Fruit fly (Drosophila melanogaster): ENCODE results near the gene meep.
"Not testable (repeated sequence)": the region's sequence is repeated elsewhere in the genome, so short reads cannot be mapped to it uniquely, and the experiment has no call there.

The meep gene

DNA sequence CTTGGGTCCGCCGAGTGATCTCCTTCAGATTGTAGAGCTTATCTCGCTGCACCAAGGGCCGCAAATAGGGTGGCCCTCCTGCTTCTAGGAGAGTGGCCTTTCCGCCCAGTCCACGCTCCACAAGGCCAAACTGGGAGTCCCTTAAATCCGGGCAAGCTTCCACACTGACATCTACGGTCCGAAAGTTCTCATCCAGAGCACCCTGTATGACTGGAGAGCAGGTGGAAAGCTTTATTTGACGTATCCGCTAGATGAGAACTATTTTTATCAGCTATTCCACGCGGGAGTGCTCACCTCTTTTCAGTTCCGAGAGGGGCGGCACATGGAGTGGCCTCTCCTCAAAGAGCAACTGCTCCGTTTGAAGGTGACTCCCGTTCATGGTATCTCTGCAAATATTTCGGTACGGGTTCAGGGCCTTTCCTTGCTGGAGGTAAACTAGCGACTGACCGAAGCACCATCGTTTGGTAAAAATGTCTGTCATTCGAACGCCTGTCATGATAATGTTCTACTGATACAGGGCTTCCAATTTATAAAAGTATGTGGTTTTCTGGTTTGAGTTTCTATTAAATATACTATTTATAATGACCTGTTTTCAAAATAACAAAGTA, at the start of gene meep:
Gene meep, minus strand, starts transcription at position 449 of the 608 bp plus-strand sequence.
- TF ChIP-seq CG8478 (optimal IDR thresholded peaks at IDR 0.05) (no peak), CTCF (optimal IDR thresholded peaks at IDR 0.05) (no peak)

DNA sequence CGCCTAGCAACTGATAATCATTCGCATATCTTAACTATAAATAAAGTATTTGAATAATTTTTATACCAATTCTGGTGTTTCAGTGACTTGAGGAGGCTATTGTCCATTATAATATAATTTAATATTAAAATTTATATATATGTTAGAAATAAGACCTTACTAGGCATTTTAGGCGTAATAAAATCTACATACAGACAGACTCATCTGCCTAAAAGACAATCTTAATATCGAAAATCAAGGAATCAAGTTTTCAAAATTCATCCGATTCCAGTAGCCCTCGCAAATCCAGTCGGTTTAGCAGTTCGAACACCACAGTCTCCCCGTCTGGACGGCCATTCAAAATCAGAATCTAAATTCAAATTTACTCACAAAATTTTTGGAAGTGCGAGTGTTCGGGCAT, 48.9 kb upstream of the meep start, which contains the start of the genes CG9130 and CG9133:
Gene CG9130, plus strand, starts transcription at position 301 of the 400 bp plus-strand sequence.
Gene CG9133, plus strand, starts transcription at position 301 of the 400 bp plus-strand sequence.
- TF ChIP-seq CG8478 (optimal IDR thresholded peaks at IDR 0.05) (no peak), CTCF (optimal IDR thresholded peaks at IDR 0.05) (no peak)

DNA sequence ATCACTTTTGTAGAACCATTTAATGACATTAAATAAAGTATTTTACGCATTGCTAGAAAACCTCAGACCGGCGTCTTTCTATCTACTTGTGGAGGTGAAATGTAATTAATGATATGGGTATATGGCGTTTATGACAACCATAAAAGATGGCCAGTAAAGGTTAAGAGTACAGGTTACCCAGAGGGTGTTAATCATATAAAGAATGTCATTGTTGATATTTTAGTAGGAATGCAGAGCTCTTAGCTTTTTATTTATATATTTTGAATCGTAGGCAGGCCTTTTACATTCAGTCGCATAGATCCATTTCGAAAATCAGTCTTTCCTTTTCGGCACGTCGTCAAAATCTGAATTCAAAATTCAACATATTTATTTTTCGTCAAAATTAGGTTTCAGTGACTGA, 47.6 kb upstream of the meep start, which contains the start of gene Bfc:
Gene Bfc, plus strand, starts transcription at position 301 of the 400 bp plus-strand sequence.
- TF ChIP-seq CG8478 (optimal IDR thresholded peaks at IDR 0.05) = no peak
- TF ChIP-seq CTCF (optimal IDR thresholded peaks at IDR 0.05) = no peak

DNA sequence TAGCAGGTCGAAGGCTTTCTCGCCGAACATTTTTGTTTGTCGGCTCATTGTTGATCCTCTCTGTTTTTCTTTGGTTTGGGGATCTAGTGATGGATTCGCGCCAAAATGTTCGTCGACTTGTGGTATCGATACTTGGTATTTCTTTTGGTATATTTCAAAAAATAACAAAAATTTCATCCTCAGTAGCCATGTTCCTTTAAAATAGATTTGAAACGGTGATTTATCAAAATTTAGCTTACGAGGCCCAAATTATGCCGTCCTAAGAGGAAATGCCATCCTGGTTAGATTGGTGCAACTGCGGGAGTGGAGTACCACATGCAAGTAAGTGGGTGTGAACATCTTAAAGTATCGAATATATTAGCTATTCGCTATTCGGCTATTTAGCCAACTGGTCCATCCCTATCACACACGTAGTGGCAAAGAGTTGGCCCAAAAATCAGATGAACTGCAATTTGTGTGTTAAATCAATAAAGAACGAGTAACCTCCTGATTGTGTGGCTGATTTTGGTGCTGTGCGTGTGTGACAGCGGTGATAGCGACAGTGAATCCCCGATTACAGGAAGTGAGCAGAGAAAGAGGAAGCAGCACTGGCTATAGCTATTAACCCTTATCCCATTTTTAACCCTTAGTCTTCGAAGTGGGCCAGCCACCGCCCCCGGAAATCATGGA, 44.9 kb upstream of the meep start, which contains the start of the genes Psf1 and Sac1:
Gene Psf1, minus strand, starts transcription at position 51 of the 669 bp plus-strand sequence.
Gene Sac1, plus strand, starts transcription at position 191 of the 669 bp plus-strand sequence.
- peak; percentile 8 to 30 for TF ChIP-seq CTCF (optimal IDR thresholded peaks at IDR 0.05)
- no peak for TF ChIP-seq CG8478 (optimal IDR thresholded peaks at IDR 0.05)

DNA sequence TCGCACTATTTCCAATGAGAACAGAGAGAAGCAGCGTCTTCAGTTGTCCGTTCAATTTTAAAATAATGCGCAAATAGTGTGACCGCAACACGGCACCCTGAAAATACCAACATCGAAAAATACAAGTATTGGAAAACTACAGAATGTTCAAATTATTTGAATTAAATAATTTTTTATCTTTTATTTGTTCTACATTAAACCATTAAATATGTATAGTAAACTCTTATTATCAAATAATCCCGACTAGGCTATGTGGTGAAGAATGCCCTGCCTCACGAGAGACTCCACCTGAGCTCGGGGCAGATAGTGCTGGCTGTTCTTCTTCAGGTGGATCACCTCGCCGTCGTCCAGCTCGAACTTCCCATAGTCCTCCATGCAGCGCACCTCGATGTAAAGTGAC, 44.0 kb upstream of the meep start, which contains the start of gene CG32318:
Gene CG32318, minus strand, starts transcription at position 101 of the 400 bp plus-strand sequence.
- TF ChIP-seq CG8478, CTCF (optimal IDR thresholded peaks at IDR 0.05): not testable (repeated sequence)

DNA sequence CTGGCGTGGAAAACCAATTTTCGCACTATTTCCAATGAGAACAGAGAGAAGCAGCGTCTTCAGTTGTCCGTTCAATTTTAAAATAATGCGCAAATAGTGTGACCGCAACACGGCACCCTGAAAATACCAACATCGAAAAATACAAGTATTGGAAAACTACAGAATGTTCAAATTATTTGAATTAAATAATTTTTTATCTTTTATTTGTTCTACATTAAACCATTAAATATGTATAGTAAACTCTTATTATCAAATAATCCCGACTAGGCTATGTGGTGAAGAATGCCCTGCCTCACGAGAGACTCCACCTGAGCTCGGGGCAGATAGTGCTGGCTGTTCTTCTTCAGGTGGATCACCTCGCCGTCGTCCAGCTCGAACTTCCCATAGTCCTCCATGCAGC, 43.0 kb upstream of the meep start, which contains the start of gene Klp61F:
Gene Klp61F, minus strand, starts transcription at position 101 of the 400 bp plus-strand sequence.
- not testable (repeated sequence) for TF ChIP-seq CG8478, CTCF (optimal IDR thresholded peaks at IDR 0.05)

DNA sequence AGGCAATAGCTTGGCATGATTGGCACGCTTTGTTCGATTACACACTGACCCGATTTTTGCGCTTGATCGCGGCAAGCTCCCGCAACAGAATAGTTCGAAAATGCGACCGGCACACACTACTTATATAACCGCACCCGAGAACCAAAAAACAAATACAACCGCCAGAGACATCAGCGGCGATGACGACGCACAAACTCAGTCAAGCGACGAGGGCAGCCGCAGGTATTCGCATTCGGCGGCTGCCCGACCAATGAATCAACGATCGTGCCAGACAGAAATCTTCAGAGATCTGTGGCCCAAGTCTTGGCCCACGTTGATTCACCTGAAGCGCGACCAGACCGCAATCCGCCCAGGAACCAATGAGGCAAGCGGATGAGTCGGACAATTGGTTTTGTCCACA, 35.4 kb upstream of the meep start, which contains the start of gene CG9192:
Gene CG9192, minus strand, starts transcription at position 101 of the 400 bp plus-strand sequence.
- no peak for TF ChIP-seq CTCF (optimal IDR thresholded peaks at IDR 0.05)
- no peak for TF ChIP-seq CG8478 (optimal IDR thresholded peaks at IDR 0.05)

DNA sequence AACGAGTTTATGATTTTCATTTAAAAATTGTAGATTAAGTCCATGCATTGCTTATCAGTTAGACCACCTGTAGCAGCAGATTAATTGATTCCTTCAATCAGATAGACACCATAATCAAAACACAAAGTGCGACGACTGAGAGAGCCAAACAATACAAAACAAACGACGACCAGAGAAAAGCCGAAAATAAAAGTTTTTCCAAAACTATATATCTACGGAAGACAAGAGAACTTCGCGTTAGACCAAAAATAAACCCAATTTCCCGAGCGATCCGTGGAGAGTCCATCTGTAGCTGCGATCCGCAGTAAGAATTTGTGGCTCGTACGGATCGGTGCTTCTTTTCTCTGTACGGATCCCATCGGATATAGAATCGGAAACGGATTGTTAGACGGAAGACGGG, 32.6 kb upstream of the meep start, which contains the start of gene galene:
Gene galene, plus strand, starts transcription at position 301 of the 400 bp plus-strand sequence.
- TF ChIP-seq CTCF (optimal IDR thresholded peaks at IDR 0.05) (no peak), CG8478 (optimal IDR thresholded peaks at IDR 0.05) (no peak)

DNA sequence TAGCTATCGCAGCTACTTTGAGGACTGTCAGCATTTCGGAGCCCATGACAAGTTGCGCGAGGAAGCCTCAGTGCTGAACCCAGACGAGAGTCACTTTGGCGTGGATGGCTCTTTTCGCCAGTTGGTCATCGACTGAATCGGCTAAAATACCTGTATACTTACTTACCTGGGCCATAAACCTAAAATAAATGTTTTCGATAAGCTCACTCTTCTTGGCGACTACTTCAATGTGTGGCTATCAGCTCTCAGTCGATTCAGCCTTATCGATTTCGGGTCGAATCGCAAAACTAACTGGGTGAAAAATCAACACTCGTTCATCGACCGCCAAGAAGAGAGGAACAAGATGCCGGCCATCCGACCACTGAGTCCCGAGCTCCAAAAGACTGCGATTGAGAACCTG, 31.0 kb upstream of the meep start, which contains the start of gene CG33966:
Gene CG33966, plus strand, starts transcription at position 301 of the 400 bp plus-strand sequence.
- no peak for TF ChIP-seq CG8478 (optimal IDR thresholded peaks at IDR 0.05)
- no peak for TF ChIP-seq CTCF (optimal IDR thresholded peaks at IDR 0.05)

DNA sequence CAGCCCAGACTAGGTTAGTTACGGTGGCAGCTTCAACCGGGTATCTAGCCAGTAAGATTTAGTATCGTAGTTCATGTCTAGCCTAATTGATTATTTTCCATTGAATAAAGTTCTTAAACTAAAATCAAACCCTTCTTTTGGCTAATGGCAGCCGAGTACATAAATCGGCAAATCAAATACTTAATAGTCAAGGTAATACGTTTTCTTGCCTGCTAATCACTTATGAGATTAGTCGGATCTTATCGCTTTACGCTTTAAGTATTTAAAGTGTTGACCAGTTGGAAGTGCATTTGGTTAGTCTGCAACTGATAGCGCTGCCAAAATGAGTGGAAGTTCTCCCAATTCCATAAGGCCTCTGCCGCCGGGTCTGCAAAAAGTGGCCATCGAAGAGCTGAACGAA, 29.7 kb upstream of the meep start, which contains the start of gene CG33965:
Gene CG33965, plus strand, starts transcription at position 301 of the 400 bp plus-strand sequence.
- TF ChIP-seq CTCF (optimal IDR thresholded peaks at IDR 0.05) (no peak), CG8478 (optimal IDR thresholded peaks at IDR 0.05) (no peak)

DNA sequence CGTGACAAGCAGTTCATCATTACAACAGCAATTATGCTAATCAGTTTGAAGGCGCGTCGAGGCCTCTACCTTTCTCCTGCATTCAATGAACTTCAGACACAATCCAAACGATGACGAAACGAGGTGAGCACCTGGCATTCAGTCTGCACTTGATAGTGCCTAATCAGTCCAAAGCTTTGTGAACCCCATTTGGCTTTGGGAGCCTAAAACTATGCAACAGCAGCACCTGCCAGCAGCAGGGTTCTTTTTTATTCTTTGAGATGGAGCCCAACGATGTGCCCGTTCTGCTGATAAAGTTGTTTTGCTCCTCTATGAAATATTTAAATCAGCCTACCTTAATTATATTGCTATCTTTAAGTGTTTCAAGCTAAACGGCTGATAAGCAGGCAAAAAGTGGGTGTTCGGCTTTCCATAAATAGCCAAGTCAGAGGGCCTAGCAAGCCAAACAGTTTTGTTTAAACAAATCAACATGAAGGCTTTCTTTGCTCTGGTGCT, 24.5 kb upstream of the meep start, which contains the start of gene LysS:
Gene LysS, plus strand, starts transcription at position 445 of the 495 bp plus-strand sequence.
- TF ChIP-seq CG8478 (optimal IDR thresholded peaks at IDR 0.05) (no peak), CTCF (optimal IDR thresholded peaks at IDR 0.05) (no peak)

DNA sequence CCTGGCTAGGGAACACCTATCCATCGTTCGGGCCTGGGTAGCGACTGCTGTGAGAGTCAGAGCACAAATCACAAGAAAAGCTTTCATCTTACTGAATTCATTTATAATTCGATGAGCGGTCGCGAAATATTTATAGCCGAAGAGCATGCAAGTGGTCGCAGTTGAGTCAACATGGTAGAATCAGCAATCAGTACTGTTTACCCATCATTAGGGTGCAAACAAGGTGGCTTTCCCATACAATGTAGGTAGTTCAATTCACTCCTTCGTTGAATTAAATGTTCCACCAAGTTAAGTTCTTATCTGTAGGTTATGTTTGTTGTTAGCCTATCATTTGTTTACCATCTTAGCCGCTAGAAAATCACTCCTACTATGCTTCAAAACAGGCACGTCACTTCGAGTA, 15.8 kb upstream of the meep start, which contains the start of gene LysP:
Gene LysP, minus strand, starts transcription at position 101 of the 400 bp plus-strand sequence.
- TF ChIP-seq CTCF (optimal IDR thresholded peaks at IDR 0.05) = no peak
- no peak for TF ChIP-seq CG8478 (optimal IDR thresholded peaks at IDR 0.05)

DNA sequence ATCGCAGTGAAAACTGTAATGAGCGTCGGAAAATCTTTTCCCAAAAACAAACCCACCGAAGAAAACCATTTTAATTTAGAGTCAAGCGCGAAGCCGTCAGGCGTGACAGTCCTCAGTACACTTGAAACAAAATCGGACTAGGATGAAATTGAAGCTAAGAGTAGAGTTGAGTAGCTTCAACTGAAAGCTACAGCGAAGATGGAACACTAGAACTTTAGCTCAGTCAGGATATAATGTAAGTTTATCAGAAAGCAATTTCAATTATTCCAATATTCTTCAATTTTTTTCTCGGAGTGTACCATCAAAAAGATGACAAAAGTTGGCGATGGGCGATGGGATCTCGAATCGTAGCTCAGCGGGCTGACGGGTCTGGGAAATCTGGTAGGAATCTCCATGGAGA, 13.6 kb upstream of the meep start:
- TF ChIP-seq CG8478 (optimal IDR thresholded peaks at IDR 0.05) (no peak), CTCF (optimal IDR thresholded peaks at IDR 0.05) (no peak)

DNA sequence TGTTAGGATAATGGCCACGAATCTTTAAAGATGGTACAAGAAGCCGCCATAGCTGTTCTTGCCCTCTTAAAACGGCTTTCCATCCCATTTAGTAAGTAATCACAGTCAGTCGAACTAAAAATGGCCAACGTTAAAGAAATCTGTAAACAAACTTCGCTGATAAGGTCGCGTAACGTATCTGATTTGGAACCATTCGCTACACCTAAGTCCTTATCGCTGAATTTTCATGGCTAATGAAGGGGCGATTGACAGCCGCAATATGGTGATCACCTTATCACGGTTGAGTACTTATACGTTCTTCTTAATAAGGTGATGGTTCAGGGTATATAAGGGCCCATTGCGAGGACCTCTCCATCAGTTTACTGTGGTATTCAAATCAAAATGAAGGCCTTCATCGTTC, 9.7 kb upstream of the meep start, which contains the start of gene LysE:
Gene LysE, plus strand, starts transcription at position 257 of the 400 bp plus-strand sequence.
- TF ChIP-seq CTCF (optimal IDR thresholded peaks at IDR 0.05) (no peak), CG8478 (optimal IDR thresholded peaks at IDR 0.05) (no peak)

DNA sequence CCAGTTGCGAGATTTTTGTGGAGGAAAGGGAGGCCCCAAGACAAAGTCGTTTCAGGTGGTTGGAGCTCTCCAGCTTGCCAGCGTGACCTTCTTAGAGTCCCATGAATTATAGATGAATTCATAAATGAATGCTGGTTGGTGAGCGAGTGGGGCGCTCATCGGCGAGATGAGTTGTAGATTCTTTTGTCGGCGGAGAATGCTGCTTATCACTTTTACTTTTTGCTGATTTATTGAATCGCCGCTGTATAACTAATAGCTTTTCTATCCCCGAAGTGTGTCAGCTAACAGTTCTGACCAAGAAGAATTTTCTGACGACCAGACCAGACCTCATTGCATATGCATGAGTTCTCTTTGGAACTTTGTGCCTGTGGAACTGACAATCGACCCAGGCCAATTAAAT, 9.3 kb upstream of the meep start:
- TF ChIP-seq CG8478 (optimal IDR thresholded peaks at IDR 0.05) = no peak
- TF ChIP-seq CTCF (optimal IDR thresholded peaks at IDR 0.05) = no peak

Data from S2 (cell line).